Worm (Caenorhabditis elegans) whole organism, young adult: ENCODE data around the gene srbc-16.

ENCODE experiments used
- D2030.7 ChIP-seq: fragments of 200-800 bp; sonication (Bioruptor generic); IDR thresholded peaks from 2 replicates; pipeline ENCODE4 v1.3.6; 2022; ENCODE audit warnings: missing genetic modification reagents, missing genetic modification characterization, missing compliant biosample characterization
- F33H1.4 ChIP-seq: fragments of 200-800 bp; sonication (Bioruptor generic); IDR thresholded peaks from 2 replicates; pipeline ENCODE4 v1.3.6; 2022; ENCODE audit warnings: missing genetic modification reagents, missing genetic modification characterization, missing compliant biosample characterization
- F57C9.4 ChIP-seq: sonication (generic microtip); optimal IDR thresholded peaks from 2 replicates; lab custom pipeline; 2017; ENCODE audit warnings: mild to moderate bottlenecking, missing genetic modification characterization, missing compliant biosample characterization
- Y53F4B.3 ChIP-seq: fragments of 200-800 bp; sonication (Bioruptor generic); IDR thresholded peaks from 2 replicates; pipeline ENCODE4 v1.3.6; 2022; ENCODE audit warnings: missing genetic modification reagents, missing genetic modification characterization, missing compliant biosample characterization
- Y53G8AR.9 ChIP-seq: fragments of 200-800 bp; sonication (Bioruptor generic); conservative IDR thresholded peaks from 2 replicates; pipeline ENCODE4 v1.3.6; 2022; ENCODE audit warnings: missing genetic modification reagents, missing genetic modification characterization, missing compliant biosample characterization
- Y67H2A.10 ChIP-seq: fragments of 200-800 bp; sonication (Bioruptor generic); conservative IDR thresholded peaks from 2 replicates; pipeline ENCODE4 v1.3.6; 2022; ENCODE audit warnings: missing genetic modification reagents, missing genetic modification characterization, missing compliant biosample characterization
- akir-1 ChIP-seq: fragments of 200-800 bp; sonication (Bioruptor generic); optimal IDR thresholded peaks from 2 replicates; lab custom pipeline; 2018; ENCODE audit warnings: mild to moderate bottlenecking, missing genetic modification characterization, moderate library complexity, missing compliant biosample characterization
- aptf-2 ChIP-seq: fragments of 200-800 bp; sonication (Bioruptor generic); conservative IDR thresholded peaks from 2 replicates; pipeline ENCODE4 v1.3.6; 2022; ENCODE audit warnings: missing genetic modification reagents, missing genetic modification characterization, missing compliant biosample characterization
- attf-3 ChIP-seq: fragments of 200-800 bp; sonication (Bioruptor generic); conservative IDR thresholded peaks from 2 replicates; pipeline ENCODE4 v1.3.6; 2022; ENCODE audit warnings: missing genetic modification reagents, missing genetic modification characterization, missing compliant biosample characterization
- attf-5 ChIP-seq: fragments of 200-800 bp; sonication (Bioruptor generic); optimal IDR thresholded peaks from 2 replicates; lab custom pipeline; 2018; ENCODE audit warnings: mild to moderate bottlenecking, missing genetic modification characterization, missing compliant biosample characterization
- attf-6 ChIP-seq: fragments of 200-800 bp; sonication (Bioruptor generic); IDR thresholded peaks from 2 replicates; pipeline ENCODE4 v1.3.6; 2022; ENCODE audit warnings: missing genetic modification reagents, missing genetic modification characterization, missing compliant biosample characterization
- bed-1 ChIP-seq: fragments of 200-800 bp; sonication (Bioruptor generic); IDR thresholded peaks from 2 replicates; pipeline ENCODE4 v1.3.6; 2022; ENCODE audit warnings: missing genetic modification reagents, missing genetic modification characterization, missing compliant biosample characterization
- bed-2 ChIP-seq: fragments of 200-800 bp; sonication (Bioruptor generic); IDR thresholded peaks from 2 replicates; pipeline ENCODE4 v1.3.6; 2022; ENCODE audit warnings: missing genetic modification reagents, missing genetic modification characterization, missing compliant biosample characterization
- ceh-79 ChIP-seq: sonication (generic microtip); optimal IDR thresholded peaks from 2 replicates; lab custom pipeline; 2017; ENCODE audit warnings: mild to moderate bottlenecking, missing genetic modification characterization, missing compliant biosample characterization
- chd-7 ChIP-seq: sonication (generic microtip); optimal IDR thresholded peaks from 2 replicates; lab custom pipeline; 2016; ENCODE audit warnings: mild to moderate bottlenecking, missing genetic modification characterization, moderate library complexity, missing compliant biosample characterization
- dpff-1 ChIP-seq: sonication (generic microtip); optimal IDR thresholded peaks from 2 replicates; lab custom pipeline; 2017; ENCODE audit warnings: mild to moderate bottlenecking, missing genetic modification characterization, missing compliant biosample characterization
- efl-1 ChIP-seq: fragments of 150-350 bp; optimal IDR thresholded peaks from 2 replicates; lab custom pipeline; 2014; ENCODE audit warnings: missing biosample characterization, missing genetic modification reagents, missing genetic modification characterization
- egl-18 ChIP-seq: fragments of 200-800 bp; sonication (Bioruptor generic); IDR thresholded peaks from 2 replicates; pipeline ENCODE4 v1.3.6; 2022; ENCODE audit warnings: missing genetic modification reagents, missing genetic modification characterization, missing compliant biosample characterization
- egl-44 ChIP-seq: fragments of 200-800 bp; sonication (Bioruptor generic); IDR thresholded peaks from 2 replicates; pipeline ENCODE4 v1.3.6; 2022; ENCODE audit warnings: missing genetic modification reagents, missing genetic modification characterization, missing compliant biosample characterization
- egrh-3 ChIP-seq: fragments of 200-800 bp; sonication (Bioruptor generic); IDR thresholded peaks from 2 replicates; pipeline ENCODE4 v1.3.6; 2022; ENCODE audit warnings: missing genetic modification reagents, missing genetic modification characterization, missing compliant biosample characterization
- ets-4 ChIP-seq: fragments of 200-800 bp; sonication (Bioruptor generic); optimal IDR thresholded peaks from 2 replicates; lab custom pipeline; 2018; ENCODE audit warnings: mild to moderate bottlenecking, missing genetic modification characterization, missing compliant biosample characterization
- fkh-3 ChIP-seq: sonication (generic microtip); optimal IDR thresholded peaks from 2 replicates; lab custom pipeline; 2016; ENCODE audit warnings: mild to moderate bottlenecking, missing genetic modification characterization, missing compliant biosample characterization
- him-1 ChIP-seq: sonication (generic microtip); optimal IDR thresholded peaks from 2 replicates; lab custom pipeline; 2016; ENCODE audit warnings: missing genotype, missing genetic modification reagents, missing genetic modification characterization, missing compliant biosample characterization
- hlh-12 ChIP-seq: sonication (generic microtip); optimal IDR thresholded peaks from 2 replicates; lab custom pipeline; 2016; ENCODE audit warnings: missing genetic modification characterization, missing compliant biosample characterization
- hmg-1.2 ChIP-seq: fragments of 200-800 bp; sonication (Bioruptor generic); IDR thresholded peaks from 2 replicates; pipeline ENCODE4 v1.3.6; 2022; ENCODE audit warnings: missing genetic modification reagents, missing genetic modification characterization, missing compliant biosample characterization
- lag-1 ChIP-seq: fragments of 200-800 bp; sonication (Bioruptor generic); IDR thresholded peaks from 2 replicates; pipeline ENCODE4 v1.3.6; 2022; ENCODE audit warnings: missing genetic modification reagents, missing genetic modification characterization, missing compliant biosample characterization
- let-607 ChIP-seq, 2 experiments: fragments of 200-800 bp in 1 of 2; sonication (Bioruptor generic) in 1 of 2; sonication (generic microtip) in 1 of 2; optimal IDR thresholded peaks; 2 replicates each; lab custom pipeline; 2016 to 2018; ENCODE audit warnings: mild to moderate bottlenecking in 2 of 2, missing compliant biosample characterization in 2 of 2, missing genetic modification characterization in 2 of 2, moderate library complexity in 2 of 2, missing genotype in 1 of 2
- lin-26 ChIP-seq: fragments of 200-800 bp; sonication (Bioruptor generic); IDR thresholded peaks from 2 replicates; pipeline ENCODE4 v1.3.6; 2022; ENCODE audit warnings: missing genetic modification reagents, missing genetic modification characterization, missing compliant biosample characterization
- lin-35 ChIP-seq, 3 experiments: fragments of 150-350 bp in 2 of 3; sonication (generic microtip) in 1 of 3; optimal IDR thresholded peaks; 2 replicates each; lab custom pipeline; 2014 to 2018; ENCODE audit warnings: missing biosample characterization in 3 of 3, missing genetic modification characterization in 3 of 3, missing genetic modification reagents in 3 of 3
- lsl-1 ChIP-seq: fragments of 200-800 bp; sonication (Bioruptor generic); optimal IDR thresholded peaks from 2 replicates; lab custom pipeline; 2018; ENCODE audit warnings: mild to moderate bottlenecking, missing genetic modification characterization, moderate library complexity, missing compliant biosample characterization
- mcd-1 ChIP-seq: fragments of 200-800 bp; sonication (Bioruptor generic); IDR thresholded peaks from 2 replicates; pipeline ENCODE4 v1.3.6; 2022; ENCODE audit warnings: missing genetic modification reagents, missing genetic modification characterization, missing compliant biosample characterization
- nfya-1 ChIP-seq: sonication (generic microtip); optimal IDR thresholded peaks from 2 replicates; lab custom pipeline; 2017; ENCODE audit warnings: antibody characterized with exemption, missing compliant biosample characterization, missing genetic modification characterization, borderline replicate concordance; ENCODE audit not compliant: insufficient read depth
- nfya-2 ChIP-seq: fragments of 200-800 bp; sonication (Bioruptor generic); IDR thresholded peaks from 2 replicates; pipeline ENCODE4 v1.3.6; 2022; ENCODE audit warnings: missing genetic modification reagents, missing genetic modification characterization, missing compliant biosample characterization
- nhr-27 ChIP-seq: fragments of 200-800 bp; sonication (Bioruptor generic); optimal IDR thresholded peaks from 2 replicates; lab custom pipeline; 2018; ENCODE audit warnings: mild to moderate bottlenecking, missing genetic modification characterization, moderate library complexity, missing compliant biosample characterization
- snpc-3.4 ChIP-seq: sonication (generic microtip); optimal IDR thresholded peaks from 2 replicates; lab custom pipeline; 2017; ENCODE audit warnings: missing genetic modification characterization, mild to moderate bottlenecking, missing compliant biosample characterization, antibody characterized with exemption, moderate library complexity, missing genotype, missing genetic modification reagents
- somi-1 ChIP-seq: fragments of 200-800 bp; sonication (Bioruptor generic); optimal IDR thresholded peaks from 2 replicates; lab custom pipeline; 2018; ENCODE audit warnings: mild to moderate bottlenecking, missing genetic modification characterization, missing compliant biosample characterization
- tbx-9 ChIP-seq: sonication (generic microtip); optimal IDR thresholded peaks from 2 replicates; lab custom pipeline; 2016; ENCODE audit warnings: borderline replicate concordance, missing genetic modification characterization, inconsistent platforms, missing compliant biosample characterization
- xnd-1 ChIP-seq: sonication (generic microtip); optimal IDR thresholded peaks from 2 replicates; lab custom pipeline; 2016; ENCODE audit warnings: missing genotype, missing genetic modification reagents, missing genetic modification characterization, missing compliant biosample characterization
- zfh-2 ChIP-seq: fragments of 200-800 bp; sonication (Bioruptor generic); conservative IDR thresholded peaks from 2 replicates; pipeline ENCODE4 v1.3.6; 2022; ENCODE audit warnings: missing genetic modification reagents, missing genetic modification characterization, missing compliant biosample characterization
- ztf-22 ChIP-seq: fragments of 200-800 bp; sonication (Bioruptor generic); optimal IDR thresholded peaks from 2 replicates; lab custom pipeline; 2018; ENCODE audit warnings: mild to moderate bottlenecking, missing genetic modification characterization, moderate library complexity, missing compliant biosample characterization
- ztf-28 ChIP-seq: fragments of 200-800 bp; sonication (Bioruptor generic); IDR thresholded peaks from 2 replicates; pipeline ENCODE4 v1.3.6; 2022; ENCODE audit warnings: missing genetic modification reagents, missing genetic modification characterization, missing compliant biosample characterization

srbc-16 gene

ce11 chrV:2146044-2146443 lies 35.8 kb upstream of the srbc-16 start, which contains the start of gene str-52:
Gene str-52, minus strand, starts transcription at chrV:2146144.
- TF ChIP-seq hlh-12 (no peak), bed-2 (GFP tag; lab: Robert Waterston, UW) (no peak), let-607 (tag; optimal IDR thresholded peaks at IDR 0.05; lab: Kevin White, UChicago) (no peak), hmg-1.2 (no peak), attf-5 (no peak), lsl-1 (GFP tag; lab: Kevin White, UChicago) (no peak), Y53F4B.3 (GFP tag; lab: Robert Waterston, UW) (no peak), xnd-1 (tag; lab: Kevin White, UChicago) (no peak)

- no peak for TF ChIP-seq chd-7 (tag; lab: Kevin White, UChicago)
- no peak for TF ChIP-seq egl-18
- TF ChIP-seq nfya-1 = no peak
- TF ChIP-seq dpff-1 (tag; lab: Kevin White, UChicago) = no peak
- no peak for TF ChIP-seq hlh-12
- TF ChIP-seq Y67H2A.10 (GFP tag; lab: Robert Waterston, UW) = no peak
- TF ChIP-seq nfya-2 (GFP tag; lab: Robert Waterston, UW) = no peak
Observed at ce11 chrV:2146795-2147194, 35.0 kb upstream of the srbc-16 start, which contains the start of gene srbc-20. Gene srbc-20, plus strand, starts transcription at chrV:2147095.

ce11 chrV:2149432-2149831 lies 32.4 kb upstream of the srbc-16 start, which contains the start of gene C45H4.21:
Gene C45H4.21, minus strand, starts transcription at chrV:2149532.
- TF ChIP-seq lag-1 (no peak), nfya-1 (no peak), egrh-3 (GFP tag; lab: Robert Waterston, UW) (no peak), akir-1 (GFP tag; lab: Kevin White, UChicago) (no peak), Y53G8AR.9 (GFP tag; lab: Robert Waterston, UW) (no peak), D2030.7 (GFP tag; lab: Robert Waterston, UW) (no peak), efl-1 (GFP tag; lab: Kevin White, UChicago) (no peak), fkh-3 (no peak), attf-6 (GFP tag; lab: Robert Waterston, UW) (no peak), egl-44 (GFP tag; lab: Robert Waterston, UW) (no peak), ceh-79 (tag; lab: Kevin White, UChicago) (no peak), mcd-1 (GFP tag; lab: Robert Waterston, UW) (no peak), snpc-3.4 (tag; lab: Kevin White, UChicago) (no peak), ztf-22 (GFP tag; lab: Kevin White, UChicago) (no peak), bed-1 (no peak), aptf-2 (no peak)
- TF ChIP-seq, all 124 proteins: peak for 0

- no peak for TF ChIP-seq ets-4 (GFP tag; lab: Kevin White, UChicago)
- TF ChIP-seq Y53G8AR.9 (GFP tag; lab: Robert Waterston, UW) = no peak
- no peak for TF ChIP-seq attf-3
- no peak for TF ChIP-seq F33H1.4
- no peak for TF ChIP-seq F57C9.4 (tag; lab: Kevin White, UChicago)
- TF ChIP-seq Y53F4B.3 (GFP tag; lab: Robert Waterston, UW) = no peak
- TF ChIP-seq lin-35 (GFP tag; optimal IDR thresholded peaks at IDR 0.05; lab: Kevin White, UChicago) = no peak
- TF ChIP-seq xnd-1 (tag; lab: Kevin White, UChicago) = no peak
- TF ChIP-seq him-1 = no peak
- TF ChIP-seq snpc-3.4 (tag; lab: Kevin White, UChicago) = no peak
- no peak for TF ChIP-seq zfh-2 (GFP tag; lab: Robert Waterston, UW)
- TF ChIP-seq tbx-9 (tag; lab: Kevin White, UChicago) = no peak
- no peak for TF ChIP-seq lin-26
- no peak for TF ChIP-seq akir-1 (GFP tag; lab: Kevin White, UChicago)
- TF ChIP-seq nhr-27 = no peak
- TF ChIP-seq somi-1 (GFP tag; lab: Kevin White, UChicago) = no peak
- TF ChIP-seq ztf-28 (GFP tag; lab: Robert Waterston, UW) = no peak
- TF ChIP-seq, all 124 proteins: peak for 0
Observed at ce11 chrV:2150876-2151275, 31.0 kb upstream of the srbc-16 start, which contains the start of gene C45H4.13. Gene C45H4.13, minus strand, starts transcription at chrV:2150976.
